Fruit fly (Drosophila melanogaster) whole organism, embryonic: ENCODE data around the gene vsg.

ENCODE experiments used
- CG10565 ChIP-seq: fragments of 200-800 bp; sonication (Bioruptor generic); optimal IDR thresholded peaks from 3 replicates; lab custom pipeline; 2016; ENCODE audit warnings: missing biosample characterization, mild to moderate bottlenecking, missing genetic modification characterization
- CG13624 ChIP-seq: fragments of 200-800 bp; sonication (Bioruptor generic); optimal IDR thresholded peaks from 2 replicates; lab custom pipeline; 2016; ENCODE audit warnings: missing biosample characterization, missing genetic modification characterization
- CG13894 ChIP-seq: fragments of 200-800 bp; sonication (Bioruptor generic); optimal IDR thresholded peaks from 3 replicates; lab custom pipeline; 2018; ENCODE audit warnings: missing biosample characterization, mild to moderate bottlenecking, missing genetic modification characterization, moderate library complexity
- CG17568 ChIP-seq: fragments of 200-800 bp; sonication (Bioruptor generic); optimal IDR thresholded peaks from 2 replicates; lab custom pipeline; 2018; ENCODE audit warnings: missing biosample characterization, mild to moderate bottlenecking, missing genetic modification characterization, moderate library complexity
- CG17612 ChIP-seq: fragments of 200-800 bp; sonication (Bioruptor generic); IDR thresholded peaks from 2 replicates; pipeline ENCODE4 v1.3.6; 2022; ENCODE audit warnings: missing biosample characterization, missing genetic modification characterization
- CG2129 ChIP-seq: fragments of 200-800 bp; sonication (Bioruptor generic); IDR thresholded peaks from 2 replicates; pipeline ENCODE4 v1.3.6; 2022; ENCODE audit warnings: missing biosample characterization, missing genetic modification characterization; ENCODE audit not compliant: partially characterized antibody
- CG2875 ChIP-seq: fragments of 200-800 bp; sonication (Bioruptor generic); optimal IDR thresholded peaks from 2 replicates; lab custom pipeline; 2017; ENCODE audit warnings: missing biosample characterization, mild to moderate bottlenecking, missing genetic modification characterization, missing genetic modification reagents
- CG30431 ChIP-seq: fragments of 200-800 bp; sonication (Bioruptor generic); optimal IDR thresholded peaks from 2 replicates; lab custom pipeline; 2017; ENCODE audit warnings: missing biosample characterization, missing genetic modification characterization
- CG31224 ChIP-seq: fragments of 200-800 bp; sonication (Bioruptor generic); IDR thresholded peaks from 2 replicates; pipeline ENCODE4 v1.3.6; 2022; ENCODE audit warnings: missing biosample characterization, missing genetic modification characterization
- CG34224 ChIP-seq: fragments of 200-800 bp; sonication (Bioruptor generic); IDR thresholded peaks from 3 replicates; pipeline ENCODE4 v1.3.6; 2022; ENCODE audit warnings: missing biosample characterization, missing genetic modification characterization; ENCODE audit not compliant: partially characterized antibody
- CG34422 ChIP-seq: fragments of 200-800 bp; sonication (Bioruptor generic); IDR thresholded peaks from 3 replicates; pipeline ENCODE4 v1.3.6; 2022; ENCODE audit warnings: missing biosample characterization, missing genetic modification characterization
- CG3726 ChIP-seq: fragments of 200-800 bp; sonication (Bioruptor generic); IDR thresholded peaks from 3 replicates; pipeline ENCODE4, ENCODE4 v1.3.6; 2022; ENCODE audit warnings: missing biosample characterization, missing genetic modification characterization
- CG3847 ChIP-seq: fragments of 200-800 bp; sonication (Bioruptor generic); IDR thresholded peaks from 2 replicates; pipeline ENCODE4 v1.3.6; 2022; ENCODE audit warnings: missing biosample characterization, missing genetic modification characterization
- CG3995 ChIP-seq: fragments of 200-800 bp; sonication (Bioruptor generic); optimal IDR thresholded peaks from 3 replicates; lab custom pipeline; 2016; ENCODE audit warnings: missing biosample characterization, missing genetic modification characterization
- CG43689 ChIP-seq: fragments of 200-800 bp; sonication (Bioruptor generic); IDR thresholded peaks from 2 replicates; pipeline ENCODE4 v1.3.6; 2022; ENCODE audit warnings: missing biosample characterization, missing genetic modification characterization
- CG4424 ChIP-seq: fragments of 200-800 bp; sonication (Bioruptor generic); optimal IDR thresholded peaks from 3 replicates; lab custom pipeline; 2016; ENCODE audit warnings: missing biosample characterization, missing genetic modification characterization
- CG6683 ChIP-seq: fragments of 200-800 bp; sonication (Bioruptor generic); optimal IDR thresholded peaks from 2 replicates; lab custom pipeline; 2017; ENCODE audit warnings: missing biosample characterization, mild to moderate bottlenecking, missing genetic modification characterization, missing genetic modification reagents
- CG6854 ChIP-seq: fragments of 200-800 bp; sonication (Bioruptor generic); optimal IDR thresholded peaks from 3 replicates; lab custom pipeline; 2017; ENCODE audit warnings: missing biosample characterization, mild to moderate bottlenecking, missing genetic modification characterization
- CG9797 ChIP-seq: fragments of 200-800 bp; sonication (Bioruptor generic); optimal IDR thresholded peaks from 3 replicates; lab custom pipeline; 2018; ENCODE audit warnings: missing biosample characterization, mild to moderate bottlenecking, missing genetic modification characterization
- CHES-1-like ChIP-seq: fragments of 200-800 bp; sonication (Bioruptor generic); optimal IDR thresholded peaks from 2 replicates; lab custom pipeline; 2016; ENCODE audit warnings: missing biosample characterization, missing genetic modification characterization
- CTCF ChIP-seq: fragments of 200-800 bp; sonication (Bioruptor generic); optimal IDR thresholded peaks from 2 replicates; lab custom pipeline; 2017; ENCODE audit warnings: missing biosample characterization, mild to moderate bottlenecking, missing genetic modification characterization, moderate library complexity
- Dp ChIP-seq: fragments of 200-800 bp; sonication (Bioruptor generic); optimal IDR thresholded peaks from 2 replicates; lab custom pipeline; 2018; ENCODE audit warnings: missing biosample characterization, mild to moderate bottlenecking, missing genetic modification characterization, moderate library complexity
- E2f1 ChIP-seq: fragments of 200-800 bp; sonication (Bioruptor generic); IDR thresholded peaks from 2 replicates; pipeline ENCODE4 v1.3.6; 2022; ENCODE audit warnings: missing biosample characterization, missing genetic modification characterization
- Fer2 ChIP-seq: fragments of 200-800 bp; sonication (Bioruptor generic); optimal IDR thresholded peaks from 2 replicates; lab custom pipeline; 2018; ENCODE audit warnings: missing biosample characterization, mild to moderate bottlenecking, missing genetic modification characterization, moderate library complexity
- HmgZ ChIP-seq: fragments of 200-800 bp; sonication (Bioruptor generic); optimal IDR thresholded peaks from 2 replicates; lab custom pipeline; 2018; ENCODE audit warnings: missing biosample characterization, mild to moderate bottlenecking, missing genetic modification characterization
- Hr78 ChIP-seq, 2 experiments: fragments of 200-800 bp in 1 of 2; fragments of >200 bp in 1 of 2; sonication (Bioruptor generic) in 1 of 2; optimal IDR thresholded peaks; 2 replicates each; lab custom pipeline; 2017 to 2019; ENCODE audit warnings: missing biosample characterization in 2 of 2, missing genetic modification characterization in 2 of 2, mild to moderate bottlenecking in 1 of 2, moderate library complexity in 1 of 2
- Mad ChIP-seq: fragments of 200-800 bp; sonication (Bioruptor generic); optimal IDR thresholded peaks from 2 replicates; lab custom pipeline; 2016; ENCODE audit warnings: missing biosample characterization, missing genetic modification characterization
- NC2α ChIP-seq: fragments of 200-800 bp; sonication (Bioruptor generic); optimal IDR thresholded peaks from 2 replicates; lab custom pipeline; 2016; ENCODE audit warnings: missing biosample characterization, missing genetic modification characterization
- NFAT ChIP-seq: fragments of 200-800 bp; sonication (Bioruptor generic); IDR thresholded peaks from 2 replicates; pipeline ENCODE4 v1.3.6; 2022; ENCODE audit warnings: missing biosample characterization, missing genetic modification characterization
- NfI ChIP-seq: fragments of 200-800 bp; sonication (Bioruptor generic); optimal IDR thresholded peaks from 3 replicates; lab custom pipeline; 2018; ENCODE audit warnings: missing biosample characterization, mild to moderate bottlenecking, missing genetic modification characterization, moderate library complexity
- Ptx1 ChIP-seq: fragments of 200-800 bp; sonication (Bioruptor generic); IDR thresholded peaks from 2 replicates; pipeline ENCODE4 v1.3.6; 2022; ENCODE audit warnings: missing biosample characterization, missing genetic modification characterization
- az2 ChIP-seq: fragments of 200-800 bp; sonication (Bioruptor generic); optimal IDR thresholded peaks from 3 replicates; lab custom pipeline; 2016; ENCODE audit warnings: missing biosample characterization, missing genetic modification characterization
- bigmax ChIP-seq: fragments of 200-800 bp; sonication (Bioruptor generic); optimal IDR thresholded peaks from 2 replicates; lab custom pipeline; 2018; ENCODE audit warnings: missing biosample characterization, mild to moderate bottlenecking, missing genetic modification characterization
- cas ChIP-seq: fragments of 200-800 bp; sonication (Bioruptor generic); IDR thresholded peaks from 2 replicates; pipeline ENCODE4 v1.3.6; 2022; ENCODE audit warnings: missing biosample characterization, missing genetic modification characterization
- chm ChIP-seq: fragments of 200-800 bp; sonication (Bioruptor generic); IDR thresholded peaks from 2 replicates; pipeline ENCODE4 v1.3.6; 2022; ENCODE audit warnings: missing biosample characterization, missing genetic modification characterization
- ewg ChIP-seq: fragments of 200-800 bp; sonication (Bioruptor generic); optimal IDR thresholded peaks from 3 replicates; lab custom pipeline; 2017; ENCODE audit warnings: mild to moderate bottlenecking, missing biosample characterization, missing genetic modification reagents, missing genetic modification characterization
- fd3F ChIP-seq: fragments of 200-800 bp; sonication (Bioruptor generic); optimal IDR thresholded peaks from 2 replicates; lab custom pipeline; 2018; ENCODE audit warnings: missing biosample characterization, mild to moderate bottlenecking, missing genetic modification characterization, moderate library complexity
- fd96Cb ChIP-seq: fragments of 200-800 bp; sonication (Bioruptor generic); optimal IDR thresholded peaks from 2 replicates; lab custom pipeline; 2018; ENCODE audit warnings: missing biosample characterization, mild to moderate bottlenecking, missing genetic modification characterization, moderate library complexity
- gfzf ChIP-seq: fragments of 200-800 bp; sonication (Bioruptor generic); optimal IDR thresholded peaks from 2 replicates; lab custom pipeline; 2016; ENCODE audit warnings: missing biosample characterization, mild to moderate bottlenecking, missing genetic modification characterization, moderate library complexity
- gt ChIP-seq: fragments of 200-800 bp; sonication (Bioruptor generic); IDR thresholded peaks from 2 replicates; pipeline ENCODE4 v1.3.6; 2022; ENCODE audit warnings: missing biosample characterization, missing genetic modification characterization
- lmd ChIP-seq: fragments of 200-800 bp; sonication (Bioruptor generic); IDR thresholded peaks from 2 replicates; pipeline ENCODE4 v1.3.6; 2022; ENCODE audit warnings: missing biosample characterization, missing genetic modification characterization
- oc ChIP-seq: fragments of 200-800 bp; sonication (Bioruptor generic); optimal IDR thresholded peaks from 2 replicates; lab custom pipeline; 2018; ENCODE audit warnings: missing biosample characterization, mild to moderate bottlenecking, missing genetic modification characterization, moderate library complexity
- prd ChIP-seq, 3 experiments: fragments of >200 bp in 2 of 3; fragments of 200-800 bp in 1 of 3; sonication (Bioruptor generic) in 1 of 3; optimal IDR thresholded peaks in 2 of 3; IDR thresholded peaks in 1 of 3; 2 replicates in 2 of 3; 3 replicates in 1 of 3; pipeline versions ENCODE4 v1.3.6 to Lab custom; 2017 to 2022; ENCODE audit warnings: missing biosample characterization in 1 of 3, missing genetic modification characterization in 1 of 3
- ranshi ChIP-seq: fragments of 200-800 bp; sonication (Bioruptor generic); IDR thresholded peaks from 2 replicates; pipeline ENCODE4 v1.3.6; 2022; ENCODE audit warnings: missing biosample characterization, missing genetic modification characterization
- sd ChIP-seq: fragments of 200-800 bp; sonication (Bioruptor generic); optimal IDR thresholded peaks from 3 replicates; lab custom pipeline; 2018; ENCODE audit warnings: missing biosample characterization, mild to moderate bottlenecking, missing genetic modification characterization, moderate library complexity
- sob ChIP-seq: fragments of 200-800 bp; sonication (Bioruptor generic); IDR thresholded peaks from 2 replicates; pipeline ENCODE4 v1.3.6; 2022; ENCODE audit warnings: missing biosample characterization, missing genetic modification characterization
- stwl ChIP-seq: fragments of 200-800 bp; sonication (Bioruptor generic); optimal IDR thresholded peaks from 3 replicates; lab custom pipeline; 2018; ENCODE audit warnings: missing biosample characterization, mild to moderate bottlenecking, missing genetic modification characterization, moderate library complexity
- tll ChIP-seq, 2 experiments: fragments of 200-800 bp in 1 of 2; fragments of >200 bp in 1 of 2; sonication (Bioruptor generic) in 1 of 2; optimal IDR thresholded peaks; 2 replicates each; lab custom pipeline; 2017 to 2019; ENCODE audit warnings: missing biosample characterization in 2 of 2, missing genetic modification characterization in 2 of 2, mild to moderate bottlenecking in 1 of 2, moderate library complexity in 1 of 2
- tx ChIP-seq: fragments of 200-800 bp; sonication (Bioruptor generic); optimal IDR thresholded peaks from 2 replicates; lab custom pipeline; 2016; ENCODE audit warnings: missing biosample characterization, missing genetic modification characterization
- vvl ChIP-seq: fragments of 200-800 bp; sonication (Bioruptor generic); IDR thresholded peaks from 2 replicates; pipeline ENCODE4 v1.3.6; 2022; ENCODE audit warnings: missing biosample characterization, missing genetic modification characterization
- yki ChIP-seq: fragments of >200 bp; optimal IDR thresholded peaks from 3 replicates; lab custom pipeline; 2018

The vsg gene

dm6 chr3L:9718929-9719328 lies 4.8 kb downstream of the vsg start, which contains the start of the genes CG18178 and CG14174 (continued):
- TF ChIP-seq CG17568 (GFP tag; lab: Kevin White, UChicago) (no peak), CG10565 (GFP tag; lab: Kevin White, UChicago) (no peak), CG13624 (GFP tag; lab: Kevin White, UChicago) (no peak), cas (GFP tag; lab: Robert Waterston, UW) (0 out of 2 replicates have a peak, but pooled peaks have one; percentile 20), CG3995 (GFP tag; lab: Kevin White, UChicago) (peak; percentile 2), oc (tag; lab: Kevin White, UChicago) (no peak), gfzf (peak; percentile 58), CG2129 (GFP tag; lab: Robert Waterston, UW) (0 out of 2 replicates have a peak, but pooled peaks have one; percentile 22), Ptx1 (GFP tag; lab: Robert Waterston, UW) (peak; percentile 66), CG2875 (GFP tag; lab: Kevin White, UChicago) (no peak), NC2α (no peak), Mad (GFP tag; lab: Kevin White, UChicago) (peak; percentile 2), chm (no peak), gt (GFP tag; lab: Robert Waterston, UW) (no peak), CG3726 (GFP tag; lab: Robert Waterston, UW) (no peak), sd (no peak), ranshi (GFP tag; lab: Robert Waterston, UW) (peak; percentile 50; the same call in 1 of the 2 replicates), vvl (GFP tag; lab: Robert Waterston, UW) (peak; percentile 67), CG17612 (GFP tag; lab: Robert Waterston, UW) (no peak), NFAT (GFP tag; lab: Robert Waterston, UW) (no peak), CHES-1-like (GFP tag; lab: Kevin White, UChicago) (peak; percentile 25), CG43689 (GFP tag; lab: Robert Waterston, UW) (no peak), bigmax (GFP tag; lab: Kevin White, UChicago) (no peak), CG34422 (GFP tag; lab: Robert Waterston, UW) (peak; percentile 73), prd (optimal IDR thresholded peaks at IDR 0.05; lab: Kevin White, UChicago) (no peak), prd (GFP tag; IDR thresholded peaks at IDR 0.05; lab: Robert Waterston, UW) (peak; percentile 59; the same call in 1 of the 3 replicates), CG31224 (peak; percentile 14; the same call in 1 of the 2 replicates), CG30431 (GFP tag; lab: Kevin White, UChicago) (peak; percentile 25), E2f1 (GFP tag; lab: Robert Waterston, UW) (peak; percentile 59; the same call in 1 of the 2 replicates), CG9797 (peak; percentile 64), ewg (GFP tag; lab: Kevin White, UChicago) (peak; percentile 34), sob (GFP tag; lab: Robert Waterston, UW) (peak; percentile 80), az2 (GFP tag; lab: Kevin White, UChicago) (peak; percentile 64), HmgZ (tag; lab: Kevin White, UChicago) (peak; percentile 75), tx (GFP tag; lab: Kevin White, UChicago) (no peak), CG6854 (GFP tag; lab: Kevin White, UChicago) (no peak), stwl (tag; lab: Kevin White, UChicago) (peak; percentile 35), CG3847 (GFP tag; lab: Robert Waterston, UW) (peak; percentile 78), tll (GFP tag; optimal IDR thresholded peaks at IDR 0.05; lab: Kevin White, UChicago) (no peak), yki (lab: Kevin White, UChicago) (no peak), lmd (peak; percentile 68), CG13894 (tag; lab: Kevin White, UChicago) (peak; percentile 78), Fer2 (tag; lab: Kevin White, UChicago) (peak; percentile 63), Hr78 (GFP tag; optimal IDR thresholded peaks at IDR 0.05; lab: Kevin White, UChicago) (no peak), CG34224 (GFP tag; lab: Robert Waterston, UW) (no peak), Dp (GFP tag; lab: Kevin White, UChicago) (peak; percentile 23), fd3F (GFP tag; lab: Kevin White, UChicago) (peak; percentile 62), CG4424 (GFP tag; lab: Kevin White, UChicago) (peak; percentile 74), CG6683 (GFP tag; lab: Kevin White, UChicago) (no peak), CTCF (GFP tag; lab: Kevin White, UChicago) (no peak), NfI (GFP tag; lab: Kevin White, UChicago) (peak; percentile 76), fd96Cb (peak; percentile 63)
